Fruit fly (Drosophila melanogaster) whole organism, prepupa: ENCODE data around the gene CG31789.

Experiments
- Blimp-1 ChIP-seq: fragments of 200-800 bp; sonication (Bioruptor generic); optimal IDR thresholded peaks from 3 replicates; lab custom pipeline; 2017; ENCODE audit warnings: missing biosample characterization, missing genetic modification characterization, mild to moderate bottlenecking, moderate library complexity, missing genetic modification reagents
- CG10669 ChIP-seq: fragments of 200-800 bp; sonication (Bioruptor generic); optimal IDR thresholded peaks from 3 replicates; lab custom pipeline; 2018; ENCODE audit warnings: missing biosample characterization, mild to moderate bottlenecking, missing genetic modification characterization, moderate library complexity
- CG31627 ChIP-seq: fragments of 200-800 bp; sonication (Bioruptor generic); optimal IDR thresholded peaks from 3 replicates; lab custom pipeline; 2016; ENCODE audit warnings: missing biosample characterization, missing genetic modification characterization
- CG32006 ChIP-seq: fragments of 200-800 bp; sonication (Bioruptor generic); optimal IDR thresholded peaks from 3 replicates; lab custom pipeline; 2017; ENCODE audit warnings: missing biosample characterization, mild to moderate bottlenecking, missing genetic modification characterization
- CG6854 ChIP-seq: fragments of 200-800 bp; sonication (Bioruptor generic); optimal IDR thresholded peaks from 2 replicates; lab custom pipeline; 2017; ENCODE audit warnings: missing biosample characterization, mild to moderate bottlenecking, missing genetic modification characterization
- CG8119 ChIP-seq: fragments of 200-800 bp; sonication (Bioruptor generic); IDR thresholded peaks from 3 replicates; pipeline ENCODE4 v1.3.6; 2022; ENCODE audit warnings: missing biosample characterization, missing genetic modification characterization
- Gug ChIP-seq: fragments of 200-800 bp; sonication (Bioruptor generic); IDR thresholded peaks from 2 replicates; pipeline ENCODE4 v1.3.6; 2022; ENCODE audit warnings: missing biosample characterization, missing genetic modification characterization
- Lpt ChIP-seq: fragments of 200-800 bp; sonication (Bioruptor generic); optimal IDR thresholded peaks from 3 replicates; lab custom pipeline; 2016; ENCODE audit warnings: missing biosample characterization, missing genetic modification characterization
- OdsH ChIP-seq: fragments of 200-800 bp; sonication (Bioruptor generic); optimal IDR thresholded peaks from 3 replicates; lab custom pipeline; 2016; ENCODE audit warnings: missing biosample characterization, missing genetic modification characterization
- Sox15 ChIP-seq: fragments of 200-800 bp; sonication (Bioruptor generic); optimal IDR thresholded peaks from 3 replicates; lab custom pipeline; 2016; ENCODE audit warnings: missing biosample characterization, missing genetic modification characterization
- pdm3 ChIP-seq: fragments of 200-800 bp; sonication (Bioruptor generic); optimal IDR thresholded peaks from 3 replicates; lab custom pipeline; 2016; ENCODE audit warnings: missing biosample characterization, missing genetic modification characterization
- salr ChIP-seq, 2 experiments: fragments of 200-800 bp; sonication (Bioruptor generic); optimal IDR thresholded peaks; 3 replicates each; lab custom pipeline; 2016 to 2018; ENCODE audit warnings: missing biosample characterization in 2 of 2, missing genetic modification characterization in 2 of 2, mild to moderate bottlenecking in 1 of 2

DNA sequence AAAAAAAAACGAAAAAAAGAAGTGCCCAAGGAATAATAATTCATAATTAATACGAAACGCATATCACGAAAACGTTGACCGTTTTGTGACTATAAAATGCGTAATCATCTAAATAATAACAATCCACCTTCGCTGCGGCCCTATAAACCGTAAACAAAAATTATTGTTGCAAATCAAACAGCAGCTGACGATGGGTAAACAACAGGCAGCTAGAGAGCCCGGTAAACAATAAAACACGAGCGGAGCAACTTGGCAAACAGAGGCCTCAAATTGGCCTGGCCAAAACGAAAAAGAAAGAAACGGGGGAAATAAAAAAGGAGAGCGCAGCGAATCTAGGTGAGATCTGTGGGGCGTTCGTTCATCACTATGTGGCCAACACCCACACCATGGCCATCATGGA is 38.2 kb upstream of the CG31789 start:
- TF ChIP-seq Lpt (GFP tag; lab: Kevin White, UChicago) (no peak), CG6854 (no peak), CG31627 (no peak), Sox15 (GFP tag; lab: Kevin White, UChicago) (no peak), CG32006 (GFP tag; lab: Kevin White, UChicago) (no peak), Blimp-1 (GFP tag; lab: Kevin White, UChicago) (no peak), CG8119 (GFP tag; lab: Robert Waterston, UW) (peak; percentile 24; the same call in 1 of the 3 replicates), CG10669 (GFP tag; lab: Kevin White, UChicago) (peak; percentile 52), OdsH (GFP tag; lab: Kevin White, UChicago) (peak; percentile 5), Gug (GFP tag; lab: Robert Waterston, UW) (no peak), salr (GFP tag; optimal IDR thresholded peaks at IDR 0.05; lab: Kevin White, UChicago) (peak in 1 of 2 experiments; percentile 20), pdm3 (GFP tag; lab: Kevin White, UChicago) (peak; percentile 44)
